Worm (Caenorhabditis elegans): ENCODE measurements around the gene nlp-16.
A peak's percentile ranks its signal among the peaks of the same experiment; 100 is the strongest.

Gene nlp-16

ce11 chrIV:6237508-6238227 is 22.0 kb downstream of the nlp-16 start, which contains the start of the genes F58F9.6 and F58F9.8:
Gene F58F9.6 (minus strand): TSS chrIV:6237608.
Gene F58F9.8 (plus strand): TSS chrIV:6238177.
- no peak for TF ChIP-seq nhr-25 (tag; optimal IDR thresholded peaks at IDR 0.05)
- TF ChIP-seq nhr-237 (tag; optimal IDR thresholded peaks at IDR 0.05) = no peak
- TF ChIP-seq lin-13 (GFP tag; optimal IDR thresholded peaks at IDR 0.05) = no peak
- no peak for TF ChIP-seq nhr-10 (tag; optimal IDR thresholded peaks at IDR 0.05)
- TF ChIP-seq ztf-1 (GFP tag; conservative IDR thresholded peaks at IDR 0.05) = no peak
- no peak for TF ChIP-seq fos-1 (tag; optimal IDR thresholded peaks at IDR 0.05)
- TF ChIP-seq nhr-6 (tag; optimal IDR thresholded peaks at IDR 0.05) = no peak
- no peak for TF ChIP-seq elt-3 (tag; optimal IDR thresholded peaks at IDR 0.05)
- no peak for TF ChIP-seq crh-2 (tag; optimal IDR thresholded peaks at IDR 0.05)
- no peak for TF ChIP-seq sma-9 (GFP tag; optimal IDR thresholded peaks at IDR 0.05)
- no peak for TF ChIP-seq sma-9 (tag; optimal IDR thresholded peaks at IDR 0.05)
- no peak for TF ChIP-seq lin-11 (tag; optimal IDR thresholded peaks at IDR 0.05)
- no peak for TF ChIP-seq ztf-11 (tag; optimal IDR thresholded peaks at IDR 0.05)
- TF ChIP-seq F13H6.1 (tag; optimal IDR thresholded peaks at IDR 0.05) = no peak
- no peak for TF ChIP-seq ceh-16 (tag; optimal IDR thresholded peaks at IDR 0.05)
- no peak for TF ChIP-seq elt-1 (tag; optimal IDR thresholded peaks at IDR 0.05)
- TF ChIP-seq C34F6.9 (tag; optimal IDR thresholded peaks at IDR 0.05) = no peak

ce11 chrIV:6232769-6233290 is 26.8 kb downstream of the nlp-16 start, which contains the start of gene F58F9.3:
Gene F58F9.3 (plus strand): TSS chrIV:6233240.
- peak; percentile 89 for TF ChIP-seq fos-1 (tag; optimal IDR thresholded peaks at IDR 0.05)
- TF ChIP-seq nhr-11 (tag; optimal IDR thresholded peaks at IDR 0.05) = no peak
- TF ChIP-seq ztf-1 (GFP tag; conservative IDR thresholded peaks at IDR 0.05) = no peak
- peak; percentile 3 for TF ChIP-seq crh-2 (tag; optimal IDR thresholded peaks at IDR 0.05)
- TF ChIP-seq nhr-23 (tag; optimal IDR thresholded peaks at IDR 0.05) = no peak
- no peak for TF ChIP-seq peb-1 (tag; optimal IDR thresholded peaks at IDR 0.05)

- TF ChIP-seq lsy-2 (tag; optimal IDR thresholded peaks at IDR 0.05) (no peak), snpc-4 (tag; optimal IDR thresholded peaks at IDR 0.05) (no peak), fos-1 (tag; optimal IDR thresholded peaks at IDR 0.05) (peak; percentile 93), ztf-11 (tag; optimal IDR thresholded peaks at IDR 0.05) (no peak)
Observed at ce11 chrIV:6230560-6231073, 29.0 kb downstream of the nlp-16 start, which contains the start of gene F58F9.4. Gene F58F9.4 (plus strand): TSS chrIV:6231023.

- TF ChIP-seq nhr-10 (tag; optimal IDR thresholded peaks at IDR 0.05) = no peak
- no peak for TF ChIP-seq ceh-16 (tag; optimal IDR thresholded peaks at IDR 0.05)
- TF ChIP-seq alr-1 (tag; optimal IDR thresholded peaks at IDR 0.05) = no peak
- no peak for TF ChIP-seq elt-3 (tag; optimal IDR thresholded peaks at IDR 0.05)
- no peak for TF ChIP-seq ztf-11 (tag; optimal IDR thresholded peaks at IDR 0.05)
- peak; percentile 72 for TF ChIP-seq fos-1 (tag; optimal IDR thresholded peaks at IDR 0.05)
- TF ChIP-seq nhr-77 (tag; optimal IDR thresholded peaks at IDR 0.05) = no peak
- no peak for TF ChIP-seq snpc-4 (tag; optimal IDR thresholded peaks at IDR 0.05)
- TF ChIP-seq nhr-25 (tag; optimal IDR thresholded peaks at IDR 0.05) = no peak
Observed at ce11 chrIV:6227974-6228373, 31.7 kb downstream of the nlp-16 start, which contains the start of gene C49A9.1. Gene C49A9.1 (plus strand): TSS chrIV:6228190.

- no peak for TF ChIP-seq lsy-2 (tag; optimal IDR thresholded peaks at IDR 0.05)
- no peak for TF ChIP-seq mdl-1 (tag; optimal IDR thresholded peaks at IDR 0.05)
Observed at ce11 chrIV:6225143-6225542, 34.5 kb downstream of the nlp-16 start, which contains the start of gene C49A9.2. Gene C49A9.2 (plus strand): TSS chrIV:6225443.

ce11 chrIV:6221878-6222277 is 37.8 kb downstream of the nlp-16 start, which contains the start of gene C49A9.3:
Gene C49A9.3 (plus strand): TSS chrIV:6222089.
- TF ChIP-seq fos-1 (tag; optimal IDR thresholded peaks at IDR 0.05) = peak; percentile 82
- TF ChIP-seq mab-5 (tag; optimal IDR thresholded peaks at IDR 0.05) = no peak

ce11 chrIV:6219429-6219828 is 40.2 kb downstream of the nlp-16 start, which contains the start of gene C49A9.4:
Gene C49A9.4 (plus strand): TSS chrIV:6219693.
- TF ChIP-seq mdl-1 (tag; optimal IDR thresholded peaks at IDR 0.05) (no peak), sma-9 (GFP tag; optimal IDR thresholded peaks at IDR 0.05) (peak; percentile 22), sma-9 (tag; optimal IDR thresholded peaks at IDR 0.05) (no peak), sma-3 (GFP tag; optimal IDR thresholded peaks at IDR 0.05) (no peak), ama-1 (optimal IDR thresholded peaks at IDR 0.05) (no peak), gmeb-1 (tag; optimal IDR thresholded peaks at IDR 0.05) (peak; percentile 23), fos-1 (tag; optimal IDR thresholded peaks at IDR 0.05) (peak; percentile 78)
